Fruit fly (Drosophila melanogaster) whole organism, larva: ENCODE data around the gene pll.

Experiments used
- noc ChIP-seq: fragments of 200-800 bp; sonication (Bioruptor generic); optimal IDR thresholded peaks from 3 replicates; lab custom pipeline; 2019; ENCODE audit warnings: missing biosample characterization, mild to moderate bottlenecking, missing genetic modification characterization, moderate library complexity

The pll gene

dm6 chr3R:27272233-27272632 lies 19.3 kb upstream of the pll start:
- no peak for TF ChIP-seq noc (tag; lab: Kevin White, UChicago)

dm6 chr3R:27270379-27271266 lies 17.6 kb upstream of the pll start:
- no peak for TF ChIP-seq noc (tag; lab: Kevin White, UChicago)

dm6 chr3R:27265330-27265729 lies 12.3 kb upstream of the pll start, which contains the start of the genes CG14262 and CG14260:
Gene CG14262 (minus strand): TSS chr3R:27265430.
Gene CG14260 (plus strand): TSS chr3R:27265457.
- no peak for TF ChIP-seq noc (tag; lab: Kevin White, UChicago)

- peak; percentile 33 for TF ChIP-seq noc (tag; lab: Kevin White, UChicago)
These were observed 10.6 kb upstream of the pll start, which contains the start of gene woc for dm6 chr3R:27263434-27264215. Gene woc (minus strand): TSS chr3R:27264055.

dm6 chr3R:27253921-27254376 lies 967 bp upstream of the pll start:
- TF ChIP-seq noc (tag; lab: Kevin White, UChicago), result no peak

dm6 chr3R:27250907-27251306 lies 2.1 kb downstream of the pll start, which contains the start of the genes TTLL6B and TfIIA-L:
Gene TTLL6B (minus strand): TSS chr3R:27251007.
Gene TfIIA-L (plus strand): TSS chr3R:27251112.
- no peak for TF ChIP-seq noc (tag; lab: Kevin White, UChicago)

dm6 chr3R:27247892-27248291 lies 5.1 kb downstream of the pll start, which contains the start of gene CG5984:
Gene CG5984 (minus strand): TSS chr3R:27247992.
- no peak for TF ChIP-seq noc (tag; lab: Kevin White, UChicago)

- peak; percentile 90 for TF ChIP-seq noc (tag; lab: Kevin White, UChicago)
These were observed 6.7 kb downstream of the pll start for dm6 chr3R:27246264-27246663.

dm6 chr3R:27245401-27245757 lies 7.6 kb downstream of the pll start:
- TF ChIP-seq noc (tag; lab: Kevin White, UChicago), result no peak

dm6 chr3R:27244742-27245400 lies 8.1 kb downstream of the pll start, which contains the start of gene CG18766:
Gene CG18766 (minus strand): TSS chr3R:27245249.
- TF ChIP-seq noc (tag; lab: Kevin White, UChicago), result no peak

- no peak for TF ChIP-seq noc (tag; lab: Kevin White, UChicago)
These were observed 8.6 kb downstream of the pll start for dm6 chr3R:27244412-27244741.

- TF ChIP-seq noc (tag; lab: Kevin White, UChicago), result no peak
These were observed 12.0 kb downstream of the pll start, which contains the start of gene CG17991 for dm6 chr3R:27240967-27241366. Gene CG17991 (plus strand): TSS chr3R:27241267.

dm6 chr3R:27238438-27239301 lies 14.3 kb downstream of the pll start, which contains the start of the genes CG31064 and PolA2:
Gene CG31064 (minus strand): TSS chr3R:27239085.
Gene PolA2 (plus strand): TSS chr3R:27239163.
- no peak for TF ChIP-seq noc (tag; lab: Kevin White, UChicago)

dm6 chr3R:27237980-27238379 lies 15.0 kb downstream of the pll start:
- no peak for TF ChIP-seq noc (tag; lab: Kevin White, UChicago)
